Worm (Caenorhabditis elegans) whole organism, L4 larva: Measurements from ENCODE around the gene rsr-2.

Experiments used
- F49E8.2 ChIP-seq: sonication (generic microtip); optimal IDR thresholded peaks from 2 replicates; lab custom pipeline; 2016; ENCODE audit warnings: missing compliant biosample characterization, mild to moderate bottlenecking, missing genetic modification characterization, borderline replicate concordance
- ama-1 ChIP-seq: fragments of 150-350 bp; optimal IDR thresholded peaks from 2 replicates; lab custom pipeline; 2014; ENCODE audit warnings: inconsistent platforms, mixed read lengths

- TF ChIP-seq ama-1: no peak
- TF ChIP-seq F49E8.2 (tag; lab: Kevin White, UChicago): no peak
Measured at ce11 chrII:12256528-12256927, 31.4 kb downstream of the rsr-2 start, which contains the start of gene parn-2.
